Worm (Caenorhabditis elegans) whole organism, midembryonic: ENCODE measurements around the gene cox-17.

Source experiments
- T22C8.4 ChIP-seq: fragments of 200-800 bp; sonication (Bioruptor generic); IDR thresholded peaks from 2 replicates; pipeline ENCODE4 v1.3.6; 2022; ENCODE audit warnings: missing genetic modification characterization, missing compliant biosample characterization
- cog-1 ChIP-seq: sonication (generic microtip); optimal IDR thresholded peaks from 2 replicates; lab custom pipeline; 2016; ENCODE audit warnings: missing genetic modification characterization, missing compliant biosample characterization
- flt-1 ChIP-seq: fragments of 200-800 bp; sonication (Bioruptor generic); IDR thresholded peaks from 2 replicates; pipeline ENCODE4 v1.3.6; 2022; ENCODE audit warnings: missing genetic modification characterization, missing compliant biosample characterization
- klf-2 ChIP-seq: fragments of 200-800 bp; sonication (Bioruptor generic); conservative IDR thresholded peaks from 2 replicates; pipeline ENCODE4 v1.3.6; 2022; ENCODE audit warnings: missing genetic modification reagents, missing genetic modification characterization, missing compliant biosample characterization
- med-1 ChIP-seq: sonication (generic microtip); optimal IDR thresholded peaks from 2 replicates; lab custom pipeline; 2017; ENCODE audit warnings: missing genetic modification characterization, mild to moderate bottlenecking, missing compliant biosample characterization, antibody characterized with exemption, missing genetic modification reagents; ENCODE audit not compliant: insufficient read depth
- ref-1 ChIP-seq: fragments of 200-800 bp; sonication (Bioruptor generic); conservative IDR thresholded peaks from 2 replicates; pipeline ENCODE4 v1.3.6; 2022; ENCODE audit warnings: missing genetic modification reagents, missing genetic modification characterization, missing compliant biosample characterization
- tab-1 ChIP-seq: fragments of 200-800 bp; sonication (Bioruptor generic); IDR thresholded peaks from 2 replicates; pipeline ENCODE4 v1.3.6; 2022; ENCODE audit warnings: missing genetic modification characterization, missing compliant biosample characterization
- ztf-23 ChIP-seq: fragments of 200-800 bp; sonication (Bioruptor generic); IDR thresholded peaks from 2 replicates; pipeline ENCODE4 v1.3.6; 2022; ENCODE audit warnings: missing genetic modification reagents, missing genetic modification characterization, missing compliant biosample characterization
- ztf-29 ChIP-seq: fragments of 200-800 bp; sonication (Bioruptor generic); IDR thresholded peaks from 2 replicates; pipeline ENCODE4 v1.3.6; 2022; ENCODE audit warnings: missing genetic modification reagents, missing genetic modification characterization, missing compliant biosample characterization

cox-17 gene

ce11 chrIII:227033-227432 is 36.2 kb downstream of the cox-17 start:
- TF ChIP-seq med-1 (GFP tag; lab: Kevin White, UChicago): no peak
- TF ChIP-seq flt-1 (GFP tag; lab: Robert Waterston, UW): 0 out of 2 replicates have a peak, but pooled peaks have one; percentile 38
- no peak for TF ChIP-seq cog-1
- TF ChIP-seq ztf-23: no peak

ce11 chrIII:230129-230528 is 39.3 kb downstream of the cox-17 start, which contains the start of gene hpo-38:
Gene hpo-38, plus strand, starts transcription at chrIII:230429.
- TF ChIP-seq flt-1 (GFP tag; lab: Robert Waterston, UW) (no peak), T22C8.4 (no peak), ref-1 (GFP tag; lab: Robert Waterston, UW) (no peak), ztf-23 (no peak), cog-1 (no peak), med-1 (GFP tag; lab: Kevin White, UChicago) (no peak), ztf-29 (GFP tag; lab: Robert Waterston, UW) (no peak), klf-2 (no peak), tab-1 (GFP tag; lab: Robert Waterston, UW) (no peak)

- TF ChIP-seq flt-1 (GFP tag; lab: Robert Waterston, UW): peak; percentile 27; the same call in 1 of the 2 replicates
- 0 out of 2 replicates have a peak, but pooled peaks have one; percentile 15 for TF ChIP-seq tab-1 (GFP tag; lab: Robert Waterston, UW)
Observed at ce11 chrIII:232918-233317, 42.1 kb downstream of the cox-17 start.

- 0 out of 2 replicates have a peak, but pooled peaks have one; percentile 17 for TF ChIP-seq flt-1 (GFP tag; lab: Robert Waterston, UW)
- no peak for TF ChIP-seq tab-1 (GFP tag; lab: Robert Waterston, UW)
- no peak for TF ChIP-seq klf-2
Observed at ce11 chrIII:235115-235514, 44.3 kb downstream of the cox-17 start.

ce11 chrIII:235544-235943 is 44.8 kb downstream of the cox-17 start, which contains the start of gene hpo-29:
Gene hpo-29, plus strand, starts transcription at chrIII:235844.
- TF ChIP-seq ref-1 (GFP tag; lab: Robert Waterston, UW) (no peak), klf-2 (no peak), flt-1 (GFP tag; lab: Robert Waterston, UW) (no peak), cog-1 (no peak), med-1 (GFP tag; lab: Kevin White, UChicago) (no peak), T22C8.4 (no peak), tab-1 (GFP tag; lab: Robert Waterston, UW) (no peak), ztf-23 (no peak), ztf-29 (GFP tag; lab: Robert Waterston, UW) (no peak)
